Fruit fly (Drosophila melanogaster) whole organism, pupa: ENCODE data around the gene vers.
A peak's percentile ranks its signal among the peaks of the same experiment; 100 is the strongest.

ENCODE experiments used
- CG10348 ChIP-seq: fragments of 200-800 bp; sonication (Bioruptor generic); IDR thresholded peaks from 2 replicates; pipeline ENCODE4 v1.3.6; 2022; ENCODE audit warnings: missing biosample characterization, missing genetic modification characterization
- CG12605 ChIP-seq: fragments of 200-800 bp; sonication (Bioruptor generic); IDR thresholded peaks from 2 replicates; pipeline ENCODE4 v1.3.6; 2022; ENCODE audit warnings: missing biosample characterization, missing genetic modification characterization
- CG13204 ChIP-seq: fragments of 200-800 bp; sonication (Bioruptor generic); optimal IDR thresholded peaks from 2 replicates; lab custom pipeline; 2018; ENCODE audit warnings: missing biosample characterization, mild to moderate bottlenecking, missing genetic modification characterization, moderate library complexity
- CG14655 ChIP-seq: fragments of 200-800 bp; sonication (Bioruptor generic); optimal IDR thresholded peaks from 3 replicates; lab custom pipeline; 2017; ENCODE audit warnings: mild to moderate bottlenecking, missing biosample characterization, missing genetic modification reagents, missing genetic modification characterization
- CG15710 ChIP-seq: fragments of 200-800 bp; sonication (Bioruptor generic); optimal IDR thresholded peaks from 2 replicates; lab custom pipeline; 2018; ENCODE audit warnings: missing biosample characterization, mild to moderate bottlenecking, missing genetic modification characterization, moderate library complexity
- CG17806 ChIP-seq: fragments of 200-800 bp; sonication (Bioruptor generic); optimal IDR thresholded peaks from 2 replicates; lab custom pipeline; 2018; ENCODE audit warnings: missing biosample characterization, mild to moderate bottlenecking, missing genetic modification characterization, moderate library complexity
- CG32121 ChIP-seq: fragments of 200-800 bp; sonication (Bioruptor generic); IDR thresholded peaks from 2 replicates; pipeline ENCODE4 v1.3.6; 2022; ENCODE audit warnings: missing biosample characterization, missing genetic modification characterization
- CG34367 ChIP-seq: fragments of 200-800 bp; sonication (Bioruptor generic); optimal IDR thresholded peaks from 2 replicates; lab custom pipeline; 2018; ENCODE audit warnings: missing biosample characterization, mild to moderate bottlenecking, missing genetic modification characterization
- CG4496 ChIP-seq: fragments of 200-800 bp; sonication (Bioruptor generic); IDR thresholded peaks from 3 replicates; pipeline ENCODE4 v1.3.6; 2022; ENCODE audit warnings: missing biosample characterization, missing genetic modification characterization
- CG8159 ChIP-seq: fragments of 200-800 bp; sonication (Bioruptor generic); optimal IDR thresholded peaks from 3 replicates; lab custom pipeline; 2018; ENCODE audit warnings: missing biosample characterization, mild to moderate bottlenecking, missing genetic modification characterization, moderate library complexity
- CG8301 ChIP-seq: fragments of 200-800 bp; sonication (Bioruptor generic); optimal IDR thresholded peaks from 2 replicates; lab custom pipeline; 2018; ENCODE audit warnings: missing biosample characterization, mild to moderate bottlenecking, missing genetic modification characterization
- CG9948 ChIP-seq: fragments of 200-800 bp; sonication (Bioruptor generic); optimal IDR thresholded peaks from 2 replicates; lab custom pipeline; 2018; ENCODE audit warnings: missing biosample characterization, mild to moderate bottlenecking, missing genetic modification characterization, moderate library complexity
- D1 ChIP-seq: fragments of 200-800 bp; sonication (Bioruptor generic); optimal IDR thresholded peaks from 2 replicates; lab custom pipeline; 2018; ENCODE audit warnings: missing biosample characterization, mild to moderate bottlenecking, missing genetic modification characterization, moderate library complexity
- EcR ChIP-seq: fragments of 200-800 bp; sonication (Bioruptor generic); optimal IDR thresholded peaks from 3 replicates; lab custom pipeline; 2019; ENCODE audit warnings: missing biosample characterization, missing genetic modification characterization, mild to moderate bottlenecking, moderate library complexity, missing genetic modification reagents
- Ets98B ChIP-seq: fragments of 200-800 bp; sonication (Bioruptor generic); IDR thresholded peaks from 2 replicates; pipeline ENCODE4 v1.3.6; 2022; ENCODE audit warnings: missing biosample characterization, missing genetic modification characterization
- Pif1A ChIP-seq: fragments of 200-800 bp; sonication (Bioruptor generic); optimal IDR thresholded peaks from 3 replicates; lab custom pipeline; 2016; ENCODE audit warnings: missing biosample characterization, missing genetic modification characterization
- Pif1B ChIP-seq: fragments of 200-800 bp; sonication (Bioruptor generic); optimal IDR thresholded peaks from 3 replicates; lab custom pipeline; 2016; ENCODE audit warnings: missing biosample characterization, missing genetic modification characterization
- Snoo ChIP-seq: fragments of 200-800 bp; sonication (Bioruptor generic); optimal IDR thresholded peaks from 3 replicates; lab custom pipeline; 2017; ENCODE audit warnings: missing biosample characterization, mild to moderate bottlenecking, missing genetic modification characterization, inconsistent platforms
- fd96Ca ChIP-seq: fragments of 200-800 bp; sonication (Bioruptor generic); IDR thresholded peaks from 3 replicates; pipeline ENCODE4 v1.3.6; 2022; ENCODE audit warnings: missing biosample characterization, missing genetic modification characterization
- gl ChIP-seq: fragments of 200-800 bp; sonication (Bioruptor generic); optimal IDR thresholded peaks from 2 replicates; lab custom pipeline; 2018; ENCODE audit warnings: missing biosample characterization, mild to moderate bottlenecking, missing genetic modification characterization
- rn ChIP-seq: fragments of 200-800 bp; sonication (Bioruptor generic); IDR thresholded peaks from 2 replicates; pipeline ENCODE4 v1.3.6; 2022; ENCODE audit warnings: missing biosample characterization, missing genetic modification characterization

Gene vers

DNA sequence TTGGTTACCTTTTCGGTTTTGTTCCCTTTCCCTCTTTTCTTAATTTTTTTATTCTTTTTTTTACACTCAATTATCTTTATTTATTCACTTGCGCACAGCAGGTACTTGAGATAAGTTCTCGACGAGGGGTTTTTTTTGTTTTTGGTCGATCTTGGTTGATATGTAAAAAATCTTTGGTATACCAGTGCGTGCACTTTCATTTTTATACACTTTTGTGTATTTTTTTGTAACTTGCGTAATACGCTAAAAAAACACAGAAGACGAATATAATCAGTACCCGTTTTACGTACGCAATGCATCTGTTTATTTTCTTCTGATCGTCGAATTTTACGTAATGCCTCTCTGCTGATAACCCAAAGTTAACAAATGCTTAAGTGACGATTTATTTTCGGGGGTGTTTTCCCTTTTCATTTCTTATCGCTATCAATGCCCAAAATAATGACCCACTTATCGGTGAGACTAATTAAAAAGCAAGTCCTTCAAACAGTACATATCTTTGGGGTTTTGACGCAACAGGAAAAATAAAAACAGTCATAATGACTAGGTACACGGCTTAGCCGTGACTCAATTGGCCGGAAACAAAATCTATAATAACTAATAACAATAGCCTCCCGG, 36.5 kb upstream of the vers start:
- no peak for TF ChIP-seq fd96Ca
- no peak for TF ChIP-seq CG4496 (GFP tag; lab: Robert Waterston, UW)
- TF ChIP-seq CG15710 (tag; lab: Kevin White, UChicago): no peak
- no peak for TF ChIP-seq CG8301 (tag; lab: Kevin White, UChicago)
- no peak for TF ChIP-seq Ets98B (GFP tag; lab: Robert Waterston, UW)
- TF ChIP-seq CG13204 (GFP tag; lab: Kevin White, UChicago): no peak
- TF ChIP-seq D1: no peak
- TF ChIP-seq CG32121 (GFP tag; lab: Robert Waterston, UW): no peak
- no peak for TF ChIP-seq CG34367 (tag; lab: Kevin White, UChicago)
- no peak for TF ChIP-seq Pif1B (GFP tag; lab: Kevin White, UChicago)
- no peak for TF ChIP-seq CG12605 (GFP tag; lab: Robert Waterston, UW)
- no peak for TF ChIP-seq Pif1A (GFP tag; lab: Kevin White, UChicago)
- no peak for TF ChIP-seq gl (tag; lab: Kevin White, UChicago)
- TF ChIP-seq CG9948 (tag; lab: Kevin White, UChicago): no peak
- no peak for TF ChIP-seq CG10348 (GFP tag; lab: Robert Waterston, UW)
- TF ChIP-seq CG17806 (tag; lab: Kevin White, UChicago): no peak

DNA sequence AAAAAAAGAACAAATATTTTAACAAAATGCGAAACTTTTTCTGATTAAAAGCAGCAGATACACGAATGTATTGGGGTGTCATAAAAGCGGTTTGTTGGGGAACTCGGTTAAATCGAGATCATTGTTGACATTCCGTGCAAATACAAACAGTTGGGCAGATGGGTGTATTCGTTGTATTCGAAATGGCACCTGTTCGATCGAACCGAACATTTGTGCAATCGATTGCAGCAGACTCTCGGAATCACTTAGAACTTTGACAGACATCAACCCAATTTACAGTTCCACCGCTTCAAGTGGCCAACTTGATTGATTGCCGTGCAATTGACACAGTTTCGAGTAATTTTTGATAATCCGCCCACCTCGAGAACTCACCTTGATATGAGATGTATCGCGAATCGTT, 35.5 kb upstream of the vers start:
- TF ChIP-seq CG15710 (tag; lab: Kevin White, UChicago) (no peak), CG32121 (GFP tag; lab: Robert Waterston, UW) (no peak), CG13204 (GFP tag; lab: Kevin White, UChicago) (no peak), CG8159 (no peak), CG34367 (tag; lab: Kevin White, UChicago) (no peak), gl (tag; lab: Kevin White, UChicago) (no peak), CG10348 (GFP tag; lab: Robert Waterston, UW) (no peak), Ets98B (GFP tag; lab: Robert Waterston, UW) (no peak), EcR (no peak)

DNA sequence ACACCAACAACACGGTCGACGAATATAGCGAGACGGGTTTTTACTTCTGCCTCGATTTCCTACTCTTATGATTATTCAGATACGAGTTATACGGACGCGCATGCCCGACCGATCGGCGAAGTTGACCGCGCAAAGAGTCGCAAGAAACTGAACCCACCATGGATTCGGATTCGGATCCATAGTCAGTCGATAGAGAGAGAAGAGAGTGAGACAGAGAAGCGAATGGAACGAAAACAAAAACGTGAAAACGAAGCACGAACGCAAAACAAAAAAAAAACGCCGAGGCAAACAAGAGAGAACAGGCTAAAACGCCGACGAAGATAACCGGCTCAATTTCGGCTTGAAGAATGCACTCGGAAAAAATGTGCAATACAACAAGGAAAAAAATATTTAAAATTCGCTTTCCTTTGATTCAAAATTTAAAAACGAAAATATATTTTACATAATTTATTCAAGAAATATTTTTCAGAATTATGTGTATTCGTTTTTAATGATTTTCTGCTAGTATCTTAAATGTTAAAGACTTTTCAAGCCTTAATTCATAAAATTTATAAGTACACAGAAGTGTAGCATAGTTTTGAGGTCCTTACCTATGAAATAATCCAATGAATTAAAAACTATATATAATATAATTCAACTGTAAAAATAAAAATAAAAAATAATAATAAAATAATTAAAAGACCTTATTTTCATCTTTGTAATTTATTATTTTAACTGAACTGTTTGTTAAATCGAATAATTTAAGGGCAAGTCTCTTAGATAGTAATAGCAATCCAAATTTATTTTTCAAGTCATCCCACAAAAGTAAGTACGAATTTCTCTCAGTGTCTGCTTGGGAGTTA, 34.0 kb upstream of the vers start, which contains the start of gene Sema5c:
Sema5c (minus strand) TSS at position 152 of the 842 bp plus-strand sequence.
- TF ChIP-seq CG10348 (GFP tag; lab: Robert Waterston, UW): no peak
- peak; percentile 12 for TF ChIP-seq CG8301 (tag; lab: Kevin White, UChicago)
- peak; percentile 52 for TF ChIP-seq CG34367 (tag; lab: Kevin White, UChicago)
- TF ChIP-seq gl (tag; lab: Kevin White, UChicago): peak; percentile 63
- peak; percentile 40; the same call in 1 of the 2 replicates for TF ChIP-seq CG32121 (GFP tag; lab: Robert Waterston, UW)
- TF ChIP-seq CG14655 (GFP tag; lab: Kevin White, UChicago): peak; percentile 68
- peak; percentile 79 for TF ChIP-seq EcR
- TF ChIP-seq fd96Ca: peak; percentile 53; the same call in 2 of the 3 replicates
- no peak for TF ChIP-seq D1
- peak; percentile 84 for TF ChIP-seq CG4496 (GFP tag; lab: Robert Waterston, UW)
- peak; percentile 76 for TF ChIP-seq CG15710 (tag; lab: Kevin White, UChicago)
- TF ChIP-seq CG9948 (tag; lab: Kevin White, UChicago): peak; percentile 78
- TF ChIP-seq rn (GFP tag; lab: Robert Waterston, UW): peak; percentile 55
- TF ChIP-seq Pif1B (GFP tag; lab: Kevin White, UChicago): peak; percentile 71
- peak; percentile 72 for TF ChIP-seq Ets98B (GFP tag; lab: Robert Waterston, UW)
- TF ChIP-seq CG8159: peak; percentile 86
- TF ChIP-seq Pif1A (GFP tag; lab: Kevin White, UChicago): peak; percentile 30
- peak; percentile 32 for TF ChIP-seq CG13204 (GFP tag; lab: Kevin White, UChicago)
- TF ChIP-seq CG12605 (GFP tag; lab: Robert Waterston, UW): peak; percentile 81
- TF ChIP-seq Snoo (tag; lab: Kevin White, UChicago): peak; percentile 69
- peak; percentile 58 for TF ChIP-seq CG17806 (tag; lab: Kevin White, UChicago)

DNA sequence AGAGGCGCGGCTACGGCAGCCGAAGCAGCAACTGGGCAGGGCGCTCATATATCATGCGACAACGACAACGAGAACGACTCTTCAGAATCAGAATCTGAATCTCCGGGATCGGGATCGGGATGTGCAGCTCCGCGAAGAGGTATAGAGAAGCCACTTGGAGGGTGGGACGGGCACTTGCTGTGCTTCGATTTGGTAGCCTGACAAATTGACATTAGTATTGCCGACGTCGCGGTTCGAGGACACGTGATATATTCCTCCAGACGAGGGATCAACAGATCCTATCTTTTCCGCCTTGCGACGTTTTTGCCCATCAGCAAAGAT, 33.4 kb upstream of the vers start:
- TF ChIP-seq D1 (no peak), CG12605 (GFP tag; lab: Robert Waterston, UW) (0 out of 2 replicates have a peak, but pooled peaks have one; percentile 7)
- TF ChIP-seq, all 21 proteins: peak for 1

DNA sequence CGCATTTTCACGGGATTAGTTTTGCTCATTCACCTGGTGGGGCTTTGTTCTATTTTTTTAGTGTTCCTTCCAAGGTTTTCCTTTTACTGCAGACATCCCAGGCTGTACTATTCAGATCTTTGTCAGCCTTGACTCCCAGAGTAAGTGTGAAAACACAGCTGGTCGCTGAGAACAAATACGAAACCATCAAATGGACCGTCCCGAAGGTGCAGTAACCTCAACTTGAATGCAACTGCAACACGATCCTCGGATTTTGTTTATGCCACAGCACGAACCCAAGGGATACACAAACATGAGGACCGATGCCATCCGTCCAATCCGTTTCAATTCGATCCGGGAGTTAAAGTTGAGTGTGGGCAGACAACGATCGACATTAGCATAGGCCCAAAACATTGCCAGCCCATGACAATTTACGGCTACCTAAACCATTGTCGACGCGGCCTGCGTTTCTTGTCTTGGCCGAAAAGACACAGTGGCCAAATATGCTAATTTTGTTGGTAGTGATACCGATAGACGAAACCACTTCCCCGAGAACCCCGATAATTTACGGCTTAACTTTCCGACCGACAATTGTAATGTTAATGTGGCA, 32.7 kb upstream of the vers start:
- TF ChIP-seq Pif1A (GFP tag; lab: Kevin White, UChicago): no peak
- no peak for TF ChIP-seq CG32121 (GFP tag; lab: Robert Waterston, UW)
- no peak for TF ChIP-seq Pif1B (GFP tag; lab: Kevin White, UChicago)
- no peak for TF ChIP-seq D1
- no peak for TF ChIP-seq CG15710 (tag; lab: Kevin White, UChicago)
- no peak for TF ChIP-seq CG34367 (tag; lab: Kevin White, UChicago)
- TF ChIP-seq fd96Ca: no peak
- TF ChIP-seq CG13204 (GFP tag; lab: Kevin White, UChicago): no peak
- no peak for TF ChIP-seq CG4496 (GFP tag; lab: Robert Waterston, UW)
- no peak for TF ChIP-seq CG14655 (GFP tag; lab: Kevin White, UChicago)
- no peak for TF ChIP-seq gl (tag; lab: Kevin White, UChicago)
- TF ChIP-seq CG8159: no peak
- no peak for TF ChIP-seq EcR
- no peak for TF ChIP-seq Snoo (tag; lab: Kevin White, UChicago)
- no peak for TF ChIP-seq Ets98B (GFP tag; lab: Robert Waterston, UW)
- no peak for TF ChIP-seq CG12605 (GFP tag; lab: Robert Waterston, UW)
- TF ChIP-seq CG10348 (GFP tag; lab: Robert Waterston, UW): no peak
